Fruit fly (Drosophila melanogaster): ENCODE measurements around the gene Cpr67Fa1.

The Cpr67Fa1 gene

DNA sequence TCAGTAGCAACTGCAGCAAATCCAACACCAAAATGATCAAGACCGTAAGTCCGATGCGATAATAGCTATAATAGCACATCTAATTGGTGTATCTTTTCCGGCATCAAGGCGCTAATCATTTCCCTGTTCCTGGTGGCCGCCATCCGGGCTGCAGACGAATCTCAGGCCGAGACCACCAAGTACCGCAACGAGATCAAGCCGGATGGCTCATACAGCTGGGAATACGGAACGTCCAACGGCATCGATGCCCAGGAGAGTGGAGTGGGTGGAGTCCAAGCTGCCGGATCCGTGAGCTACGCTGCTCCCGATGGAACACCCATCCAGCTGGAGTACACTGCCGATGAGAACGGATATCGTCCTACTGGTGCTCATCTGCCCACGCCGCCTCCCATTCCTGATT, 4.4 kb downstream of the Cpr67Fa1 start, which contains the start of gene Cpr67Fb:
Gene Cpr67Fb, plus strand, starts transcription at position 15 of the 400 bp plus-strand sequence.
- TF ChIP-seq CG3032 (tag; optimal IDR thresholded peaks at IDR 0.05) (no peak), Smox (GFP tag; optimal IDR thresholded peaks at IDR 0.05) (no peak), Sox14 (GFP tag; optimal IDR thresholded peaks at IDR 0.05) (no peak), dsx (GFP tag; optimal IDR thresholded peaks at IDR 0.05; ENCODE audit: poor library complexity, severe bottlenecking) (no peak), CG8632 (GFP tag; optimal IDR thresholded peaks at IDR 0.05) (no peak), CG11902 (GFP tag; optimal IDR thresholded peaks at IDR 0.05) (no peak), CG11294 (GFP tag; IDR thresholded peaks at IDR 0.05) (no peak), CG11762 (GFP tag; optimal IDR thresholded peaks at IDR 0.05; ENCODE audit: insufficient read depth) (no peak), Eip93F (GFP tag; optimal IDR thresholded peaks at IDR 0.05) (no peak)

DNA sequence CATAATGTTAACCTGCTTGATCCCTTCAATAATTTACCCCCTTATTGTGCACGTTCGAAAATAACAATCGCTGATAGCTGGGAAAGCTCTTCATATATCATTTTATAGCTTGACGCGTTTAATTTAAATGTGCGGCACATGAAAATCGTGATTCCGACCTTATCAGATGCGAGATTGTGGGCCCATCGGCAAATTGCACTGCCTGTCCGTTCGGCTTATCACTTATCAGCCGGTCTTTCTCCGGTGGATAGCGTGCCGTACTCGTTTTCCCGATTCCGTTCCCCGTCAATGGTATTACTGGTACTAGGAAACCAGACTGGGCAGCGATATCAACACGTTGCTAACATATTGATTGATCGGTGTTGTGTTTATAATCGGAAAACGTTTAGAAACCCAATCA, 7.1 kb downstream of the Cpr67Fa1 start:
- TF ChIP-seq svp (GFP tag) (peak; percentile 81), net (GFP tag; optimal IDR thresholded peaks at IDR 0.05) (no peak), dac (GFP tag; optimal IDR thresholded peaks at IDR 0.05) (no peak), Eip93F (GFP tag; optimal IDR thresholded peaks at IDR 0.05) (no peak), vri (GFP tag; optimal IDR thresholded peaks at IDR 0.05) (peak; percentile 70), CG6854 (GFP tag; optimal IDR thresholded peaks at IDR 0.05) (no peak)

dm6 chr3L:10897534-10898255, 7.9 kb downstream of the Cpr67Fa1 start:
- peak; percentile 22 for TF ChIP-seq OdsH (GFP tag; optimal IDR thresholded peaks at IDR 0.05)
- TF ChIP-seq Hr4 (GFP tag; optimal IDR thresholded peaks at IDR 0.05), result peak; percentile 32
- no peak for TF ChIP-seq Ets96B (tag; optimal IDR thresholded peaks at IDR 0.05)
- no peak for TF ChIP-seq CG11902 (GFP tag; optimal IDR thresholded peaks at IDR 0.05)
- TF ChIP-seq Smox (GFP tag; optimal IDR thresholded peaks at IDR 0.05), result peak; percentile 3
- TF ChIP-seq CG11294 (GFP tag; IDR thresholded peaks at IDR 0.05), result no peak
- TF ChIP-seq svp (GFP tag), result peak; percentile 61
- TF ChIP-seq ss (GFP tag; optimal IDR thresholded peaks at IDR 0.05), result peak in 1 of 2 experiments; percentile 39
- peak; percentile 28 for TF ChIP-seq pdm3 (GFP tag; optimal IDR thresholded peaks at IDR 0.05)
- TF ChIP-seq salr (GFP tag; optimal IDR thresholded peaks at IDR 0.05), result no peak
- TF ChIP-seq Lpt (GFP tag; optimal IDR thresholded peaks at IDR 0.05), result peak; percentile 24
- peak; percentile 7 for TF ChIP-seq Met (GFP tag; optimal IDR thresholded peaks at IDR 0.05)
- peak; percentile 49 for TF ChIP-seq fkh (GFP tag; optimal IDR thresholded peaks at IDR 0.05)
- peak; percentile 65 for TF ChIP-seq Eip78C (GFP tag)
- peak; percentile 3 for TF ChIP-seq CG31627 (GFP tag; optimal IDR thresholded peaks at IDR 0.05)
- no peak for TF ChIP-seq dac (GFP tag; optimal IDR thresholded peaks at IDR 0.05)
- peak; percentile 1 for TF ChIP-seq Hr39 (GFP tag; optimal IDR thresholded peaks at IDR 0.05)
- peak; percentile 39 for TF ChIP-seq acj6 (GFP tag; optimal IDR thresholded peaks at IDR 0.05)
- peak; percentile 35 for TF ChIP-seq vri (GFP tag; optimal IDR thresholded peaks at IDR 0.05)
- peak; percentile 61 for TF ChIP-seq Sox14 (GFP tag; optimal IDR thresholded peaks at IDR 0.05)
- no peak for TF ChIP-seq CG10631 (GFP tag; optimal IDR thresholded peaks at IDR 0.05)
- peak; percentile 19 for TF ChIP-seq CG16779 (tag; optimal IDR thresholded peaks at IDR 0.05)
- TF ChIP-seq CG10669 (GFP tag; optimal IDR thresholded peaks at IDR 0.05), result no peak
- TF ChIP-seq dsx (GFP tag; optimal IDR thresholded peaks at IDR 0.05; ENCODE audit: poor library complexity, severe bottlenecking), result peak; percentile 44
- peak; percentile 39 for TF ChIP-seq net (GFP tag; optimal IDR thresholded peaks at IDR 0.05)

- TF ChIP-seq CG9139 (GFP tag; optimal IDR thresholded peaks at IDR 0.05) (peak; percentile 21), CG11902 (GFP tag; optimal IDR thresholded peaks at IDR 0.05) (no peak), CG16779 (tag; optimal IDR thresholded peaks at IDR 0.05) (peak; percentile 12), CG8119 (GFP tag; IDR thresholded peaks at IDR 0.05) (peak; percentile 24; the same call in 1 of the 3 replicates), CG32006 (GFP tag; optimal IDR thresholded peaks at IDR 0.05) (peak; percentile 9), CG3032 (tag; optimal IDR thresholded peaks at IDR 0.05) (peak; percentile 14), Sox14 (GFP tag; optimal IDR thresholded peaks at IDR 0.05) (no peak), fd59A (GFP tag; optimal IDR thresholded peaks at IDR 0.05) (no peak), Met (GFP tag; optimal IDR thresholded peaks at IDR 0.05) (no peak), fkh (GFP tag; optimal IDR thresholded peaks at IDR 0.05) (peak; percentile 47), CG10669 (GFP tag; optimal IDR thresholded peaks at IDR 0.05) (no peak), Eip78C (GFP tag) (peak; percentile 5), CG6854 (GFP tag; optimal IDR thresholded peaks at IDR 0.05) (no peak), ss (GFP tag; optimal IDR thresholded peaks at IDR 0.05) (peak; percentile 49 to 64), CG7368 (GFP tag; optimal IDR thresholded peaks at IDR 0.05) (no peak), Gug (GFP tag; IDR thresholded peaks at IDR 0.05) (no peak), CG1621 (tag; optimal IDR thresholded peaks at IDR 0.05) (peak; percentile 1)
Measured at dm6 chr3L:10898256-10898735, 8.5 kb downstream of the Cpr67Fa1 start.

All from whole organism, prepupa.